Worm (Caenorhabditis elegans): ENCODE measurements around the gene lact-8.

DNA sequence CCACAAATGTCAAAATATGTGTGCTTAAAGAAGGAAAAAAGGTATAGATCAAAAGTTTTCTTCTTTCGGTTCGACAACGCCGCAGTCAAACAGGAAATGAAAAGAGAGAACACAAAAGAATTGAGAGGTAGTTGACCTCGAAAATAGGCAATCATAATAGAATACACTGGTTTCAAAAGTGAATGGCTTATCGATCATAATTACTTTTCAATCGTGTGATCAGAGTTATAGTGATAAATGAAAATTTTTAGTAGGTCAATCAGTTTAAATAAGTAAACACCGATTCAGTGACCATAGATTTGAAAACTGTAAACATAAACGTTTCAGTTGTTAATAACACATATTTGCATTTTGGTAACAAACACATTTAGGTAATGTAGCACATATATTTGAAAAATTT, 23.0 kb downstream of the lact-8 start:
- no peak for TF ChIP-seq flt-1 (GFP tag; IDR thresholded peaks at IDR 0.05)
- no peak for TF ChIP-seq hmg-4 (GFP tag; optimal IDR thresholded peaks at IDR 0.05)
- TF ChIP-seq tbx-11 (GFP tag; IDR thresholded peaks at IDR 0.05) = no peak
- TF ChIP-seq ama-1 (optimal IDR thresholded peaks at IDR 0.05) = no peak
- no peak for TF ChIP-seq sea-1 (GFP tag; conservative IDR thresholded peaks at IDR 0.05)
- TF ChIP-seq tra-4 (tag; optimal IDR thresholded peaks at IDR 0.05) = no peak
- no peak for TF ChIP-seq F13C5.2 (tag; optimal IDR thresholded peaks at IDR 0.05)
- no peak for TF ChIP-seq hnd-1 (tag; optimal IDR thresholded peaks at IDR 0.05)

All from whole organism, early embryonic.